Worm (Caenorhabditis elegans) whole organism, L1 larva: ENCODE measurements around the gene srw-135.

Experiments
- elt-2 ChIP-seq: sonication (generic microtip); optimal IDR thresholded peaks from 2 replicates; lab custom pipeline; 2016; ENCODE audit warnings: missing genetic modification characterization, mild to moderate bottlenecking, inconsistent platforms, missing compliant biosample characterization, missing genetic modification reagents
- lin-35 ChIP-seq, 2 experiments: fragments of 150-350 bp; optimal IDR thresholded peaks; 2 replicates each; lab custom pipeline; 2014; ENCODE audit warnings: missing biosample characterization in 2 of 2, missing genetic modification characterization in 2 of 2, missing genetic modification reagents in 2 of 2
- lin-39 ChIP-seq: fragments of 150-350 bp; optimal IDR thresholded peaks from 2 replicates; lab custom pipeline; 2014; ENCODE audit warnings: missing biosample characterization, missing genetic modification reagents, missing genetic modification characterization
- mdl-1 ChIP-seq, 2 experiments: fragments of 150-350 bp; optimal IDR thresholded peaks; 2 replicates each; lab custom pipeline; 2014 to 2017; ENCODE audit warnings: missing biosample characterization in 2 of 2, missing genetic modification characterization in 2 of 2, inconsistent platforms in 1 of 2

- TF ChIP-seq mdl-1 (tag; optimal IDR thresholded peaks at IDR 0.05; lab: Kevin White, UChicago) (no peak), lin-39 (tag; lab: Kevin White, UChicago) (no peak), lin-35 (GFP tag; optimal IDR thresholded peaks at IDR 0.05; lab: Kevin White, UChicago) (no peak), elt-2 (tag; lab: Kevin White, UChicago) (no peak)
These were observed 2.9 kb upstream of the srw-135 start, which contains the start of gene K12D9.1 for ce11 chrV:3014185-3014584.
